Fruit fly (Drosophila melanogaster): ENCODE results near the gene CG14326.

The CG14326 gene

dm6 chr3R:17626827-17627226, 7.9 kb downstream of the CG14326 start, which contains the start of gene CG14325:
Gene CG14325, plus strand, starts transcription at chr3R:17627127.
- TF ChIP-seq salr (GFP tag; optimal IDR thresholded peaks at IDR 0.05) = no peak
- TF ChIP-seq CG8119 (GFP tag; IDR thresholded peaks at IDR 0.05) = no peak
- TF ChIP-seq CG10669 (GFP tag; optimal IDR thresholded peaks at IDR 0.05) = no peak
- TF ChIP-seq CG3032 (tag; optimal IDR thresholded peaks at IDR 0.05) = no peak
- no peak for TF ChIP-seq fkh (GFP tag; optimal IDR thresholded peaks at IDR 0.05)
- TF ChIP-seq fd85E (GFP tag; optimal IDR thresholded peaks at IDR 0.05) = no peak
- TF ChIP-seq CG34406 (GFP tag; optimal IDR thresholded peaks at IDR 0.05) = no peak
- no peak for TF ChIP-seq Ets21C (GFP tag; optimal IDR thresholded peaks at IDR 0.05)
- no peak for TF ChIP-seq CG11762 (GFP tag; optimal IDR thresholded peaks at IDR 0.05; ENCODE audit: insufficient read depth)

dm6 chr3R:17630417-17630816, 11.5 kb downstream of the CG14326 start, which contains the start of gene CG43175:
Gene CG43175, plus strand, starts transcription at chr3R:17630717.
- no peak for TF ChIP-seq vri (GFP tag; optimal IDR thresholded peaks at IDR 0.05)
- TF ChIP-seq net (GFP tag; optimal IDR thresholded peaks at IDR 0.05) = no peak
- TF ChIP-seq CG6163 (GFP tag; IDR thresholded peaks at IDR 0.05) = no peak
- no peak for TF ChIP-seq Hr38 (GFP tag; optimal IDR thresholded peaks at IDR 0.05)
- no peak for TF ChIP-seq Lpt (GFP tag; optimal IDR thresholded peaks at IDR 0.05)
- no peak for TF ChIP-seq spab (GFP tag; optimal IDR thresholded peaks at IDR 0.05)
- TF ChIP-seq topi (GFP tag; optimal IDR thresholded peaks at IDR 0.05) = no peak
- TF ChIP-seq CG6854 (GFP tag; optimal IDR thresholded peaks at IDR 0.05) = no peak
- no peak for TF ChIP-seq esn (GFP tag; optimal IDR thresholded peaks at IDR 0.05)
- no peak for TF ChIP-seq Gug (GFP tag; IDR thresholded peaks at IDR 0.05)
- TF ChIP-seq acj6 (GFP tag; optimal IDR thresholded peaks at IDR 0.05) = no peak
- no peak for TF ChIP-seq CG16779 (tag; optimal IDR thresholded peaks at IDR 0.05)
- no peak for TF ChIP-seq Sox15 (GFP tag; optimal IDR thresholded peaks at IDR 0.05)
- TF ChIP-seq CG11902 (GFP tag; optimal IDR thresholded peaks at IDR 0.05) = no peak
- no peak for TF ChIP-seq CG10669 (GFP tag; optimal IDR thresholded peaks at IDR 0.05)
- TF ChIP-seq CG11762 (GFP tag; optimal IDR thresholded peaks at IDR 0.05; ENCODE audit: insufficient read depth) = no peak
- no peak for TF ChIP-seq eg (GFP tag; IDR thresholded peaks at IDR 0.05)
- no peak for TF ChIP-seq achi (GFP tag; optimal IDR thresholded peaks at IDR 0.05)
- no peak for TF ChIP-seq pdm3 (GFP tag; optimal IDR thresholded peaks at IDR 0.05)

- peak; percentile 81 for TF ChIP-seq Eip78C (GFP tag)
- TF ChIP-seq OdsH (GFP tag; optimal IDR thresholded peaks at IDR 0.05) = no peak
- no peak for TF ChIP-seq CG3919 (GFP tag; optimal IDR thresholded peaks at IDR 0.05)
- no peak for TF ChIP-seq CG6163 (GFP tag; IDR thresholded peaks at IDR 0.05)
- TF ChIP-seq svp (GFP tag) = peak; percentile 44
- no peak for TF ChIP-seq CG11294 (GFP tag; IDR thresholded peaks at IDR 0.05)
- no peak for TF ChIP-seq CG1621 (tag; optimal IDR thresholded peaks at IDR 0.05)
- TF ChIP-seq Sox102F (GFP tag; optimal IDR thresholded peaks at IDR 0.05) = no peak
- no peak for TF ChIP-seq CG15336 (GFP tag; IDR thresholded peaks at IDR 0.05)
- TF ChIP-seq CG8632 (GFP tag; optimal IDR thresholded peaks at IDR 0.05) = no peak
- TF ChIP-seq Gug (GFP tag; IDR thresholded peaks at IDR 0.05) = no peak
These were observed 12.4 kb downstream of the CG14326 start for dm6 chr3R:17631176-17631865.

- TF ChIP-seq spab (GFP tag; optimal IDR thresholded peaks at IDR 0.05) = no peak
- no peak for TF ChIP-seq CG6163 (GFP tag; IDR thresholded peaks at IDR 0.05)
- TF ChIP-seq svp (GFP tag) = peak; percentile 77
- TF ChIP-seq ss (GFP tag; optimal IDR thresholded peaks at IDR 0.05) = no peak
- no peak for TF ChIP-seq topi (GFP tag; optimal IDR thresholded peaks at IDR 0.05)
These were observed 25.1 kb downstream of the CG14326 start for dm6 chr3R:17644019-17644418.
